Worm (Caenorhabditis elegans) whole organism, L1 larva: ENCODE data around the gene F58E6.13.

Experiments
- Y116A8C.19 ChIP-seq: sonication (generic microtip); optimal IDR thresholded peaks from 2 replicates; lab custom pipeline; 2016; ENCODE audit warnings: missing compliant biosample characterization, missing genetic modification characterization, borderline replicate concordance
- ceh-90 ChIP-seq: sonication (generic microtip); optimal IDR thresholded peaks from 2 replicates; lab custom pipeline; 2016; ENCODE audit warnings: missing genetic modification characterization, missing compliant biosample characterization
- ces-1 ChIP-seq: fragments of 150-350 bp; optimal IDR thresholded peaks from 2 replicates; lab custom pipeline; 2014; ENCODE audit warnings: missing biosample characterization, missing genetic modification reagents, missing genetic modification characterization
- jun-1 ChIP-seq: fragments of 150-350 bp; optimal IDR thresholded peaks from 2 replicates; lab custom pipeline; 2014; ENCODE audit warnings: missing biosample characterization, missing genetic modification reagents, missing genetic modification characterization
- mab-9 ChIP-seq: fragments of 200-800 bp; sonication (Bioruptor generic); IDR thresholded peaks from 2 replicates; pipeline ENCODE4 v1.3.6; 2022; ENCODE audit warnings: missing genetic modification reagents, missing genetic modification characterization, missing compliant biosample characterization
- nhr-76 ChIP-seq: sonication (generic microtip); optimal IDR thresholded peaks from 2 replicates; lab custom pipeline; 2017; ENCODE audit warnings: missing biosample characterization, missing genetic modification characterization
- pqm-1 ChIP-seq: sonication (generic microtip); optimal IDR thresholded peaks from 3 replicates; lab custom pipeline; 2017; ENCODE audit warnings: missing biosample characterization, missing genetic modification characterization
- skn-1 ChIP-seq: fragments of 150-350 bp; optimal IDR thresholded peaks from 2 replicates; lab custom pipeline; 2014; ENCODE audit warnings: missing biosample characterization, missing genetic modification characterization
- snpc-4 ChIP-seq: fragments of 150-350 bp; optimal IDR thresholded peaks from 2 replicates; lab custom pipeline; 2014; ENCODE audit warnings: missing biosample characterization, missing genetic modification characterization
- sptf-1 ChIP-seq: fragments of 150-350 bp; optimal IDR thresholded peaks from 2 replicates; lab custom pipeline; 2014; ENCODE audit warnings: missing biosample characterization, missing genetic modification characterization
- unc-130 ChIP-seq: fragments of 150-350 bp; optimal IDR thresholded peaks from 2 replicates; lab custom pipeline; 2017; ENCODE audit warnings: missing biosample characterization, missing genetic modification characterization, inconsistent platforms
- ztf-11 ChIP-seq, 2 experiments: sonication (generic microtip); optimal IDR thresholded peaks; 2 replicates each; lab custom pipeline; 2016 to 2017; ENCODE audit warnings: missing genetic modification characterization in 2 of 2, missing biosample characterization in 1 of 2, missing compliant biosample characterization in 1 of 2

DNA sequence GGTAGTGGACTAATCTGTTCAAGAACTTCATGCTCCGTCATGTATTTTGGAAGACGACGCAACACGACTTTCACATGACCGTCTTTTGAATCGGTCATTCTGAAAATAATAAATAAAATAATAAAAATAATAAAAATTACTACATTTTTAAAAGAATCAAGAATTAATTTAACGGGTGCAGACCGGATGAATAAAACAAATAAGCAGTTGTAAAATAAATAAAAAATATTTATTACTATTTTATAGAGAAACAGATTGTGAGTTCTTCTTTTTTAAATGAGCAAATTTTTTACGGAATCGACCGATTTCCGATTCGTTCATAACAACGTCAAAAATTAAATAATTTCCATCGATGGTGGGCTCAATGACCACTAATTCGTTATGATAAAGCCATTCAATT lies 32.6 kb downstream of the F58E6.13 start, which contains the start of gene smg-4:
- no peak for TF ChIP-seq ceh-90 (tag; lab: Kevin White, UChicago)
- TF ChIP-seq jun-1 (tag; lab: Kevin White, UChicago): no peak
- TF ChIP-seq Y116A8C.19: no peak
- no peak for TF ChIP-seq nhr-76
- no peak for TF ChIP-seq unc-130 (tag; lab: Kevin White, UChicago)
- TF ChIP-seq ztf-11 (tag; optimal IDR thresholded peaks at IDR 0.05; lab: Kevin White, UChicago): no peak
- TF ChIP-seq sptf-1 (tag; lab: Kevin White, UChicago): no peak
- TF ChIP-seq snpc-4 (tag; lab: Kevin White, UChicago): no peak
- TF ChIP-seq mab-9 (GFP tag; lab: Robert Waterston, UW): no peak
- TF ChIP-seq ces-1: no peak
- no peak for TF ChIP-seq skn-1 (tag; lab: Kevin White, UChicago)
- TF ChIP-seq pqm-1 (tag; lab: Kevin White, UChicago): no peak
